Fruit fly (Drosophila melanogaster) whole organism, embryonic: ENCODE data around the gene Rbf.
A peak's percentile ranks its signal among the peaks of the same experiment; 100 is the strongest.

Source experiments
- Bgb ChIP-seq: fragments of 200-800 bp; sonication (Bioruptor generic); IDR thresholded peaks from 2 replicates; pipeline ENCODE4 v1.3.6; 2022; ENCODE audit warnings: missing biosample characterization, missing genetic modification characterization; ENCODE audit not compliant: partially characterized antibody
- CG10147 ChIP-seq: fragments of 200-800 bp; sonication (Bioruptor generic); optimal IDR thresholded peaks from 2 replicates; lab custom pipeline; 2019; ENCODE audit warnings: missing biosample characterization, mild to moderate bottlenecking, missing genetic modification characterization, moderate library complexity
- CG10267 ChIP-seq: fragments of 200-800 bp; sonication (Bioruptor generic); optimal IDR thresholded peaks from 2 replicates; lab custom pipeline; 2018; ENCODE audit warnings: missing biosample characterization, mild to moderate bottlenecking, missing genetic modification characterization, moderate library complexity
- CG10274 ChIP-seq: fragments of 200-800 bp; sonication (Bioruptor generic); optimal IDR thresholded peaks from 3 replicates; lab custom pipeline; 2017; ENCODE audit warnings: missing biosample characterization, mild to moderate bottlenecking, missing genetic modification characterization
- CG10462 ChIP-seq: fragments of 200-800 bp; sonication (Bioruptor generic); optimal IDR thresholded peaks from 2 replicates; lab custom pipeline; 2016; ENCODE audit warnings: missing biosample characterization, missing genetic modification characterization
- CG12104 ChIP-seq: fragments of 200-800 bp; sonication (Bioruptor generic); optimal IDR thresholded peaks from 3 replicates; lab custom pipeline; 2016; ENCODE audit warnings: missing biosample characterization, missing genetic modification characterization
- CG17186 ChIP-seq: fragments of 200-800 bp; sonication (Bioruptor generic); optimal IDR thresholded peaks from 3 replicates; lab custom pipeline; 2017; ENCODE audit warnings: missing biosample characterization, missing genetic modification reagents, missing genetic modification characterization
- CG1832 ChIP-seq: fragments of 200-800 bp; sonication (Bioruptor generic); optimal IDR thresholded peaks from 2 replicates; lab custom pipeline; 2017; ENCODE audit warnings: missing biosample characterization, mild to moderate bottlenecking, missing genetic modification characterization, inconsistent platforms
- CG18476 ChIP-seq: fragments of 200-800 bp; sonication (Bioruptor generic); optimal IDR thresholded peaks from 2 replicates; lab custom pipeline; 2016; ENCODE audit warnings: missing biosample characterization, mild to moderate bottlenecking, missing genetic modification characterization
- CG3407 ChIP-seq: fragments of 200-800 bp; sonication (Bioruptor generic); optimal IDR thresholded peaks from 2 replicates; lab custom pipeline; 2018; ENCODE audit warnings: missing biosample characterization, mild to moderate bottlenecking, missing genetic modification characterization
- CG3838 ChIP-seq: fragments of 200-800 bp; sonication (Bioruptor generic); optimal IDR thresholded peaks from 3 replicates; lab custom pipeline; 2016; ENCODE audit warnings: missing biosample characterization, missing genetic modification characterization
- CG4282 ChIP-seq: fragments of 200-800 bp; sonication (Bioruptor generic); optimal IDR thresholded peaks from 2 replicates; lab custom pipeline; 2016; ENCODE audit warnings: missing biosample characterization, missing genetic modification characterization
- CG4404 ChIP-seq: fragments of 200-800 bp; sonication (Bioruptor generic); IDR thresholded peaks from 2 replicates; pipeline ENCODE4 v1.3.6; 2022; ENCODE audit warnings: missing biosample characterization, missing genetic modification characterization
- CG5953 ChIP-seq: fragments of 200-800 bp; sonication (Bioruptor generic); IDR thresholded peaks from 2 replicates; pipeline ENCODE4 v1.3.6; 2022; ENCODE audit warnings: missing biosample characterization, missing genetic modification characterization
- CG6791 ChIP-seq: fragments of 200-800 bp; sonication (Bioruptor generic); IDR thresholded peaks from 3 replicates; pipeline ENCODE4 v1.3.6; 2022; ENCODE audit warnings: missing biosample characterization, missing genetic modification characterization; ENCODE audit not compliant: partially characterized antibody
- CG7745 ChIP-seq: fragments of 200-800 bp; sonication (Bioruptor generic); optimal IDR thresholded peaks from 2 replicates; lab custom pipeline; 2018; ENCODE audit warnings: missing biosample characterization, mild to moderate bottlenecking, missing genetic modification characterization, moderate library complexity
- CG7963 ChIP-seq: fragments of 200-800 bp; sonication (Bioruptor generic); IDR thresholded peaks from 3 replicates; pipeline ENCODE4 v1.3.6; 2022; ENCODE audit warnings: missing biosample characterization, missing genetic modification characterization; ENCODE audit not compliant: partially characterized antibody
- CG8089 ChIP-seq: fragments of 200-800 bp; sonication (Bioruptor generic); optimal IDR thresholded peaks from 3 replicates; lab custom pipeline; 2016; ENCODE audit warnings: missing biosample characterization, missing genetic modification characterization
- CG8290 ChIP-seq, 3 experiments: fragments of 200-800 bp; sonication (Bioruptor generic); optimal IDR thresholded peaks; 2 replicates each; lab custom pipeline; 2016 to 2019; ENCODE audit warnings: missing biosample characterization in 3 of 3, missing genetic modification characterization in 3 of 3, mild to moderate bottlenecking in 2 of 3, moderate library complexity in 1 of 3
- CG9609 ChIP-seq: fragments of 200-800 bp; sonication (Bioruptor generic); optimal IDR thresholded peaks from 3 replicates; lab custom pipeline; 2016; ENCODE audit warnings: missing biosample characterization, missing genetic modification characterization
- Dfd ChIP-seq, 2 experiments: fragments of >200 bp; optimal IDR thresholded peaks; 2 replicates each; lab custom pipeline; 2017; ENCODE audit warnings: missing biosample characterization in 2 of 2, missing genetic modification characterization in 2 of 2
- Ets65A ChIP-seq: fragments of 200-800 bp; sonication (Bioruptor generic); peaks from one replicate; lab custom pipeline; 2016; ENCODE audit warnings: missing biosample characterization, missing genetic modification characterization
- Gsc ChIP-seq: fragments of 200-800 bp; sonication (Bioruptor generic); IDR thresholded peaks from 2 replicates; pipeline ENCODE4 v1.3.6; 2022; ENCODE audit warnings: missing biosample characterization, missing genetic modification characterization
- Jarid2 ChIP-seq: fragments of 200-800 bp; sonication (Bioruptor generic); optimal IDR thresholded peaks from 3 replicates; lab custom pipeline; 2017; ENCODE audit warnings: mild to moderate bottlenecking, missing biosample characterization, missing genetic modification reagents, missing genetic modification characterization
- Kr ChIP-seq: fragments of 200-800 bp; sonication (Bioruptor generic); optimal IDR thresholded peaks from 2 replicates; lab custom pipeline; 2017; ENCODE audit warnings: missing biosample characterization, mild to moderate bottlenecking, missing genetic modification characterization
- NC2β ChIP-seq: fragments of 200-800 bp; sonication (Bioruptor generic); optimal IDR thresholded peaks from 2 replicates; lab custom pipeline; 2016; ENCODE audit warnings: missing biosample characterization, missing genetic modification characterization
- NK7.1 ChIP-seq: fragments of 200-800 bp; sonication (Bioruptor generic); optimal IDR thresholded peaks from 3 replicates; lab custom pipeline; 2016; ENCODE audit warnings: missing biosample characterization, missing genetic modification characterization
- Poxn ChIP-seq: fragments of 200-800 bp; sonication (Bioruptor generic); IDR thresholded peaks from 2 replicates; pipeline ENCODE4 v1.3.6; 2022; ENCODE audit warnings: missing biosample characterization, missing genetic modification characterization
- Ravus ChIP-seq: fragments of 200-800 bp; sonication (Bioruptor generic); IDR thresholded peaks from 2 replicates; pipeline ENCODE4 v1.3.6; 2022; ENCODE audit warnings: missing biosample characterization, missing genetic modification characterization
- br ChIP-seq: fragments of >200 bp; optimal IDR thresholded peaks from 2 replicates; lab custom pipeline; 2017
- chm ChIP-seq: fragments of 200-800 bp; sonication (Bioruptor generic); IDR thresholded peaks from 2 replicates; pipeline ENCODE4 v1.3.6; 2022; ENCODE audit warnings: missing biosample characterization, missing genetic modification characterization
- dati ChIP-seq: fragments of 200-800 bp; sonication (Bioruptor generic); IDR thresholded peaks from 2 replicates; pipeline ENCODE4 v1.3.6; 2022; ENCODE audit warnings: missing biosample characterization, missing genetic modification characterization
- ftz-f1 ChIP-seq: fragments of 200-800 bp; sonication (Bioruptor generic); optimal IDR thresholded peaks from 2 replicates; lab custom pipeline; 2016; ENCODE audit warnings: missing biosample characterization, missing genetic modification characterization
- hb ChIP-seq: fragments of 200-800 bp; sonication (Bioruptor generic); IDR thresholded peaks from 3 replicates; pipeline ENCODE4 v1.3.6; 2022; ENCODE audit warnings: missing biosample characterization, missing genetic modification characterization; ENCODE audit not compliant: partially characterized antibody
- jumu ChIP-seq: fragments of 200-800 bp; sonication (Bioruptor generic); optimal IDR thresholded peaks from 3 replicates; lab custom pipeline; 2016; ENCODE audit warnings: missing biosample characterization, missing genetic modification characterization
- kah ChIP-seq: fragments of 200-800 bp; sonication (Bioruptor generic); optimal IDR thresholded peaks from 2 replicates; lab custom pipeline; 2018; ENCODE audit warnings: missing biosample characterization, mild to moderate bottlenecking, missing genetic modification characterization
- lilli ChIP-seq: fragments of 200-800 bp; sonication (Bioruptor generic); optimal IDR thresholded peaks from 3 replicates; lab custom pipeline; 2016; ENCODE audit warnings: missing biosample characterization, missing genetic modification characterization
- org-1 ChIP-seq: fragments of 200-800 bp; sonication (Bioruptor generic); optimal IDR thresholded peaks from 2 replicates; lab custom pipeline; 2017; ENCODE audit warnings: missing biosample characterization, missing genetic modification characterization
- psq ChIP-seq: fragments of 200-800 bp; sonication (Bioruptor generic); optimal IDR thresholded peaks from 2 replicates; lab custom pipeline; 2017; ENCODE audit warnings: missing biosample characterization, missing genetic modification characterization
- pzg ChIP-seq: fragments of 200-800 bp; sonication (Bioruptor generic); optimal IDR thresholded peaks from 3 replicates; lab custom pipeline; 2018; ENCODE audit warnings: missing biosample characterization, mild to moderate bottlenecking, missing genetic modification characterization, moderate library complexity
- ro ChIP-seq: fragments of 200-800 bp; sonication (Bioruptor generic); IDR thresholded peaks from 2 replicates; pipeline ENCODE4 v1.3.6; 2022; ENCODE audit warnings: missing biosample characterization, missing genetic modification characterization
- row ChIP-seq: fragments of 200-800 bp; sonication (Bioruptor generic); IDR thresholded peaks from 3 replicates; pipeline ENCODE4 v1.3.6; 2022; ENCODE audit warnings: missing biosample characterization, missing genetic modification characterization
- shn ChIP-seq: fragments of 200-800 bp; sonication (Bioruptor generic); optimal IDR thresholded peaks from 3 replicates; lab custom pipeline; 2016; ENCODE audit warnings: missing biosample characterization, missing genetic modification characterization
- sima ChIP-seq: fragments of 200-800 bp; sonication (Bioruptor generic); optimal IDR thresholded peaks from 2 replicates; lab custom pipeline; 2016; ENCODE audit warnings: missing biosample characterization, missing genetic modification characterization
- stc ChIP-seq: fragments of 200-800 bp; sonication (Bioruptor generic); IDR thresholded peaks from 2 replicates; pipeline ENCODE4 v1.3.6; 2022; ENCODE audit warnings: missing biosample characterization, missing genetic modification characterization
- tgo ChIP-seq: fragments of 200-800 bp; sonication (Bioruptor generic); IDR thresholded peaks from 3 replicates; pipeline ENCODE4 v1.3.6; 2022; ENCODE audit warnings: missing biosample characterization, missing genetic modification characterization
- tll ChIP-seq, 2 experiments: fragments of 200-800 bp in 1 of 2; fragments of >200 bp in 1 of 2; sonication (Bioruptor generic) in 1 of 2; optimal IDR thresholded peaks; 2 replicates each; lab custom pipeline; 2017 to 2019; ENCODE audit warnings: missing biosample characterization in 2 of 2, missing genetic modification characterization in 2 of 2, mild to moderate bottlenecking in 1 of 2, moderate library complexity in 1 of 2
- toy ChIP-seq: fragments of 200-800 bp; sonication (Bioruptor generic); IDR thresholded peaks from 2 replicates; pipeline ENCODE4 v1.3.6; 2022; ENCODE audit warnings: missing biosample characterization, missing genetic modification characterization
- usp ChIP-seq: fragments of >200 bp; optimal IDR thresholded peaks from 2 replicates; lab custom pipeline; 2017; ENCODE audit warnings: missing biosample characterization, missing genetic modification characterization
- vnd ChIP-seq: fragments of 200-800 bp; sonication (Bioruptor generic); IDR thresholded peaks from 3 replicates; pipeline ENCODE4 v1.3.6; 2022; ENCODE audit warnings: missing biosample characterization, missing genetic modification characterization; ENCODE audit not compliant: partially characterized antibody
- zen ChIP-seq: fragments of 200-800 bp; sonication (Bioruptor generic); optimal IDR thresholded peaks from 3 replicates; lab custom pipeline; 2018; ENCODE audit warnings: missing biosample characterization, mild to moderate bottlenecking, missing genetic modification characterization, moderate library complexity

Rbf gene

dm6 chrX:765039-765508, 36.2 kb downstream of the Rbf start, which contains the start of gene RpL22 (continued):
- TF ChIP-seq org-1 (GFP tag; lab: Kevin White, UChicago) (peak; percentile 89), Ets65A (GFP tag; lab: Kevin White, UChicago) (peak; percentile 98), CG3838 (peak; percentile 42), chm (peak; percentile 92), Gsc (no peak), CG10462 (GFP tag; lab: Kevin White, UChicago) (peak; percentile 57), usp (GFP tag; lab: Kevin White, UChicago) (no peak), vnd (GFP tag; lab: Robert Waterston, UW) (no peak), row (GFP tag; lab: Robert Waterston, UW) (peak; percentile 51; the same call in 2 of the 3 replicates), Ravus (GFP tag; lab: Robert Waterston, UW) (peak; percentile 21; the same call in 1 of the 2 replicates), zen (tag; lab: Kevin White, UChicago) (peak; percentile 71), CG7963 (GFP tag; lab: Robert Waterston, UW) (no peak), psq (peak; percentile 83), CG3407 (GFP tag; lab: Kevin White, UChicago) (peak; percentile 85), Poxn (GFP tag; lab: Robert Waterston, UW) (no peak), pzg (GFP tag; lab: Kevin White, UChicago) (peak; percentile 98), CG18476 (GFP tag; lab: Kevin White, UChicago) (peak; percentile 63), br (no peak), tgo (GFP tag; lab: Robert Waterston, UW) (peak; percentile 71; the same call in 2 of the 3 replicates), ftz-f1 (GFP tag; lab: Kevin White, UChicago) (peak; percentile 82), kah (GFP tag; lab: Kevin White, UChicago) (peak; percentile 73), CG9609 (GFP tag; lab: Kevin White, UChicago) (peak; percentile 87), jumu (GFP tag; lab: Kevin White, UChicago) (peak; percentile 75), NC2β (GFP tag; lab: Kevin White, UChicago) (peak; percentile 99), CG5953 (GFP tag; lab: Robert Waterston, UW) (peak; percentile 75), CG1832 (GFP tag; lab: Kevin White, UChicago) (no peak), tll (GFP tag; optimal IDR thresholded peaks at IDR 0.05; lab: Kevin White, UChicago) (peak in 1 of 2 experiments; percentile 3), CG10267 (peak; percentile 84), hb (GFP tag; lab: Robert Waterston, UW) (no peak), CG7745 (tag; lab: Kevin White, UChicago) (no peak), Jarid2 (GFP tag; lab: Kevin White, UChicago) (peak; percentile 81), CG4404 (peak; percentile 66), shn (GFP tag; lab: Kevin White, UChicago) (peak; percentile 94), Kr (GFP tag; lab: Kevin White, UChicago) (no peak), NK7.1 (peak; percentile 91), stc (peak; percentile 86), CG12104 (GFP tag; lab: Kevin White, UChicago) (peak; percentile 83), lilli (GFP tag; lab: Kevin White, UChicago) (peak; percentile 79), Bgb (GFP tag; lab: Robert Waterston, UW) (peak; percentile 50), dati (GFP tag; lab: Robert Waterston, UW) (peak; percentile 76), CG8089 (GFP tag; lab: Kevin White, UChicago) (peak; percentile 93), Dfd (GFP tag; optimal IDR thresholded peaks at IDR 0.05; lab: Kevin White, UChicago) (no peak), toy (GFP tag; lab: Robert Waterston, UW) (peak; percentile 61; the same call in 1 of the 2 replicates), CG8290 (GFP tag; optimal IDR thresholded peaks at IDR 0.05; lab: Kevin White, UChicago) (peak; percentile 90), CG8290 (tag; optimal IDR thresholded peaks at IDR 0.05; lab: Kevin White, UChicago) (peak; percentile 75 to 97), CG4282 (GFP tag; lab: Kevin White, UChicago) (peak; percentile 90), sima (GFP tag; lab: Kevin White, UChicago) (peak; percentile 78), CG10147 (peak; percentile 75), CG17186 (peak; percentile 98), ro (peak; percentile 60), CG6791 (GFP tag; lab: Robert Waterston, UW) (peak; percentile 59; the same call in 1 of the 3 replicates), CG10274 (peak; percentile 78)
